Worm (Caenorhabditis elegans) whole organism, L3 larva: ENCODE data around the gene ubc-1.

Source experiments
- aly-2 ChIP-seq: fragments of 150-350 bp; optimal IDR thresholded peaks from 2 replicates; lab custom pipeline; 2014; ENCODE audit warnings: missing biosample characterization, missing genetic modification characterization
- ama-1 ChIP-seq: fragments of 150-350 bp; optimal IDR thresholded peaks from 2 replicates; lab custom pipeline; 2018
- ceh-82 ChIP-seq: fragments of 150-350 bp; optimal IDR thresholded peaks from 2 replicates; lab custom pipeline; 2014; ENCODE audit warnings: missing biosample characterization, missing genetic modification characterization
- elt-1 ChIP-seq: fragments of 150-350 bp; optimal IDR thresholded peaks from 2 replicates; lab custom pipeline; 2014; ENCODE audit warnings: missing biosample characterization, missing genetic modification characterization
- lin-15B ChIP-seq: fragments of 150-350 bp; optimal IDR thresholded peaks from 2 replicates; lab custom pipeline; 2014; ENCODE audit warnings: missing biosample characterization, missing genetic modification characterization
- lin-39 ChIP-seq: fragments of 150-350 bp; optimal IDR thresholded peaks from 2 replicates; lab custom pipeline; 2018; ENCODE audit warnings: missing biosample characterization, missing genetic modification reagents, missing genetic modification characterization
- mdl-1 ChIP-seq: fragments of 150-350 bp; optimal IDR thresholded peaks from 2 replicates; lab custom pipeline; 2014; ENCODE audit warnings: missing biosample characterization, missing genetic modification characterization
- mml-1 ChIP-seq: fragments of 150-350 bp; sonication (generic microtip); optimal IDR thresholded peaks from 3 replicates; lab custom pipeline; 2014; ENCODE audit warnings: missing biosample characterization, missing genetic modification characterization
- nhr-23 ChIP-seq: fragments of 150-350 bp; optimal IDR thresholded peaks from 2 replicates; lab custom pipeline; 2014; ENCODE audit warnings: missing biosample characterization, missing genetic modification reagents, missing genetic modification characterization
- nhr-237 ChIP-seq: fragments of 150-350 bp; optimal IDR thresholded peaks from 2 replicates; lab custom pipeline; 2014; ENCODE audit warnings: missing biosample characterization, missing genetic modification characterization
- nhr-25 ChIP-seq: sonication (generic microtip); optimal IDR thresholded peaks from 2 replicates; lab custom pipeline; 2017; ENCODE audit warnings: missing biosample characterization, missing genetic modification characterization
- snpc-4 ChIP-seq: fragments of 150-350 bp; optimal IDR thresholded peaks from 2 replicates; lab custom pipeline; 2014; ENCODE audit warnings: missing biosample characterization, missing genetic modification characterization
- unc-62 ChIP-seq: fragments of 150-350 bp; sonication (generic microtip); optimal IDR thresholded peaks from 4 replicates; lab custom pipeline; 2014; ENCODE audit warnings: missing biosample characterization, missing genetic modification reagents, missing genetic modification characterization

ce11 chrIV:4094364-4094763 lies 8.5 kb upstream of the ubc-1 start:
- TF ChIP-seq nhr-25 (tag; lab: Kevin White, UChicago) (no peak), ceh-82 (tag; lab: Kevin White, UChicago) (no peak), lin-39 (no peak), ama-1 (lab: Kevin White, UChicago) (no peak), aly-2 (tag; lab: Kevin White, UChicago) (no peak), elt-1 (no peak), mdl-1 (tag; lab: Kevin White, UChicago) (no peak), nhr-23 (tag; lab: Kevin White, UChicago) (no peak), nhr-237 (tag; lab: Kevin White, UChicago) (no peak), lin-15B (tag; lab: Kevin White, UChicago) (no peak), unc-62 (no peak), mml-1 (tag; lab: Kevin White, UChicago) (no peak), snpc-4 (tag; lab: Kevin White, UChicago) (no peak)
